Fruit fly (Drosophila melanogaster) whole organism, pupa: ENCODE results near the gene Hacd1.

Experiments
- CG10348 ChIP-seq: fragments of 200-800 bp; sonication (Bioruptor generic); IDR thresholded peaks from 2 replicates; pipeline ENCODE4 v1.3.6; 2022; ENCODE audit warnings: missing biosample characterization, missing genetic modification characterization
- CG12605 ChIP-seq: fragments of 200-800 bp; sonication (Bioruptor generic); IDR thresholded peaks from 2 replicates; pipeline ENCODE4 v1.3.6; 2022; ENCODE audit warnings: missing biosample characterization, missing genetic modification characterization
- CG13204 ChIP-seq: fragments of 200-800 bp; sonication (Bioruptor generic); optimal IDR thresholded peaks from 2 replicates; lab custom pipeline; 2018; ENCODE audit warnings: missing biosample characterization, mild to moderate bottlenecking, missing genetic modification characterization, moderate library complexity
- CG14655 ChIP-seq: fragments of 200-800 bp; sonication (Bioruptor generic); optimal IDR thresholded peaks from 3 replicates; lab custom pipeline; 2017; ENCODE audit warnings: mild to moderate bottlenecking, missing biosample characterization, missing genetic modification reagents, missing genetic modification characterization
- CG15710 ChIP-seq: fragments of 200-800 bp; sonication (Bioruptor generic); optimal IDR thresholded peaks from 2 replicates; lab custom pipeline; 2018; ENCODE audit warnings: missing biosample characterization, mild to moderate bottlenecking, missing genetic modification characterization, moderate library complexity
- CG17806 ChIP-seq: fragments of 200-800 bp; sonication (Bioruptor generic); optimal IDR thresholded peaks from 2 replicates; lab custom pipeline; 2018; ENCODE audit warnings: missing biosample characterization, mild to moderate bottlenecking, missing genetic modification characterization, moderate library complexity
- CG32121 ChIP-seq: fragments of 200-800 bp; sonication (Bioruptor generic); IDR thresholded peaks from 2 replicates; pipeline ENCODE4 v1.3.6; 2022; ENCODE audit warnings: missing biosample characterization, missing genetic modification characterization
- CG34367 ChIP-seq: fragments of 200-800 bp; sonication (Bioruptor generic); optimal IDR thresholded peaks from 2 replicates; lab custom pipeline; 2018; ENCODE audit warnings: missing biosample characterization, mild to moderate bottlenecking, missing genetic modification characterization
- CG4496 ChIP-seq: fragments of 200-800 bp; sonication (Bioruptor generic); IDR thresholded peaks from 3 replicates; pipeline ENCODE4 v1.3.6; 2022; ENCODE audit warnings: missing biosample characterization, missing genetic modification characterization
- CG8159 ChIP-seq: fragments of 200-800 bp; sonication (Bioruptor generic); optimal IDR thresholded peaks from 3 replicates; lab custom pipeline; 2018; ENCODE audit warnings: missing biosample characterization, mild to moderate bottlenecking, missing genetic modification characterization, moderate library complexity
- CG8301 ChIP-seq: fragments of 200-800 bp; sonication (Bioruptor generic); optimal IDR thresholded peaks from 2 replicates; lab custom pipeline; 2018; ENCODE audit warnings: missing biosample characterization, mild to moderate bottlenecking, missing genetic modification characterization
- CG9948 ChIP-seq: fragments of 200-800 bp; sonication (Bioruptor generic); optimal IDR thresholded peaks from 2 replicates; lab custom pipeline; 2018; ENCODE audit warnings: missing biosample characterization, mild to moderate bottlenecking, missing genetic modification characterization, moderate library complexity
- D1 ChIP-seq: fragments of 200-800 bp; sonication (Bioruptor generic); optimal IDR thresholded peaks from 2 replicates; lab custom pipeline; 2018; ENCODE audit warnings: missing biosample characterization, mild to moderate bottlenecking, missing genetic modification characterization, moderate library complexity
- EcR ChIP-seq: fragments of 200-800 bp; sonication (Bioruptor generic); optimal IDR thresholded peaks from 3 replicates; lab custom pipeline; 2019; ENCODE audit warnings: missing biosample characterization, missing genetic modification characterization, mild to moderate bottlenecking, moderate library complexity, missing genetic modification reagents
- Ets98B ChIP-seq: fragments of 200-800 bp; sonication (Bioruptor generic); IDR thresholded peaks from 2 replicates; pipeline ENCODE4 v1.3.6; 2022; ENCODE audit warnings: missing biosample characterization, missing genetic modification characterization
- Pif1A ChIP-seq: fragments of 200-800 bp; sonication (Bioruptor generic); optimal IDR thresholded peaks from 3 replicates; lab custom pipeline; 2016; ENCODE audit warnings: missing biosample characterization, missing genetic modification characterization
- Pif1B ChIP-seq: fragments of 200-800 bp; sonication (Bioruptor generic); optimal IDR thresholded peaks from 3 replicates; lab custom pipeline; 2016; ENCODE audit warnings: missing biosample characterization, missing genetic modification characterization
- Snoo ChIP-seq: fragments of 200-800 bp; sonication (Bioruptor generic); optimal IDR thresholded peaks from 3 replicates; lab custom pipeline; 2017; ENCODE audit warnings: missing biosample characterization, mild to moderate bottlenecking, missing genetic modification characterization, inconsistent platforms
- fd96Ca ChIP-seq: fragments of 200-800 bp; sonication (Bioruptor generic); IDR thresholded peaks from 3 replicates; pipeline ENCODE4 v1.3.6; 2022; ENCODE audit warnings: missing biosample characterization, missing genetic modification characterization
- gl ChIP-seq: fragments of 200-800 bp; sonication (Bioruptor generic); optimal IDR thresholded peaks from 2 replicates; lab custom pipeline; 2018; ENCODE audit warnings: missing biosample characterization, mild to moderate bottlenecking, missing genetic modification characterization
- rn ChIP-seq: fragments of 200-800 bp; sonication (Bioruptor generic); IDR thresholded peaks from 2 replicates; pipeline ENCODE4 v1.3.6; 2022; ENCODE audit warnings: missing biosample characterization, missing genetic modification characterization

Gene Hacd1

DNA sequence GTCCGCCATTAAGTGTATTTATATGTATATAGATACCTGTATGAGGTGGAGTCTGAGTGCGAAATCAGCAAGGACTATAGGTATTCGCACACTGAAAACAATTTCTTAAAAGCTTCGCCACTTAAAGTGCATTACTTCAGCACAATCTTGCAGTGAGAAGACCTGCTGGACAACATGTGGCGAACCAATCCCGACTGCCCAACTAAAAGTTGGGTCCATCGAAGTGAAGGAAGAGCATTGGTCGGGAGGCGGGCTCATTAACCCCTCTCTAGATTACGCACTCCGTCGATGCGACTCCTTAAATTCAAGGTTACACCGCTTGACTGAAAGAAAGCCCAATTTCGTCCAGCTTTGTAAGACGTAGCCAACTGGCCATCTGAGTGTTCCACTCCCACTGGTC lies 11.2 kb upstream of the Hacd1 start:
- TF ChIP-seq fd96Ca (no peak), Snoo (tag; lab: Kevin White, UChicago) (no peak), gl (tag; lab: Kevin White, UChicago) (no peak), CG13204 (no peak), CG32121 (GFP tag; lab: Robert Waterston, UW) (no peak), CG12605 (GFP tag; lab: Robert Waterston, UW) (no peak), D1 (tag; lab: Kevin White, UChicago) (no peak), CG4496 (GFP tag; lab: Robert Waterston, UW) (no peak), Pif1B (GFP tag; lab: Kevin White, UChicago) (peak; percentile 0), Ets98B (GFP tag; lab: Robert Waterston, UW) (no peak), EcR (GFP tag; lab: Kevin White, UChicago) (no peak), CG14655 (GFP tag; lab: Kevin White, UChicago) (no peak), CG8159 (tag; lab: Kevin White, UChicago) (peak; percentile 57), Pif1A (GFP tag; lab: Kevin White, UChicago) (no peak), rn (GFP tag; lab: Robert Waterston, UW) (no peak), CG9948 (tag; lab: Kevin White, UChicago) (peak; percentile 31), CG10348 (GFP tag; lab: Robert Waterston, UW) (no peak), CG8301 (tag; lab: Kevin White, UChicago) (no peak), CG17806 (tag; lab: Kevin White, UChicago) (peak; percentile 34), CG15710 (tag; lab: Kevin White, UChicago) (peak; percentile 37), CG34367 (tag; lab: Kevin White, UChicago) (peak; percentile 10)

DNA sequence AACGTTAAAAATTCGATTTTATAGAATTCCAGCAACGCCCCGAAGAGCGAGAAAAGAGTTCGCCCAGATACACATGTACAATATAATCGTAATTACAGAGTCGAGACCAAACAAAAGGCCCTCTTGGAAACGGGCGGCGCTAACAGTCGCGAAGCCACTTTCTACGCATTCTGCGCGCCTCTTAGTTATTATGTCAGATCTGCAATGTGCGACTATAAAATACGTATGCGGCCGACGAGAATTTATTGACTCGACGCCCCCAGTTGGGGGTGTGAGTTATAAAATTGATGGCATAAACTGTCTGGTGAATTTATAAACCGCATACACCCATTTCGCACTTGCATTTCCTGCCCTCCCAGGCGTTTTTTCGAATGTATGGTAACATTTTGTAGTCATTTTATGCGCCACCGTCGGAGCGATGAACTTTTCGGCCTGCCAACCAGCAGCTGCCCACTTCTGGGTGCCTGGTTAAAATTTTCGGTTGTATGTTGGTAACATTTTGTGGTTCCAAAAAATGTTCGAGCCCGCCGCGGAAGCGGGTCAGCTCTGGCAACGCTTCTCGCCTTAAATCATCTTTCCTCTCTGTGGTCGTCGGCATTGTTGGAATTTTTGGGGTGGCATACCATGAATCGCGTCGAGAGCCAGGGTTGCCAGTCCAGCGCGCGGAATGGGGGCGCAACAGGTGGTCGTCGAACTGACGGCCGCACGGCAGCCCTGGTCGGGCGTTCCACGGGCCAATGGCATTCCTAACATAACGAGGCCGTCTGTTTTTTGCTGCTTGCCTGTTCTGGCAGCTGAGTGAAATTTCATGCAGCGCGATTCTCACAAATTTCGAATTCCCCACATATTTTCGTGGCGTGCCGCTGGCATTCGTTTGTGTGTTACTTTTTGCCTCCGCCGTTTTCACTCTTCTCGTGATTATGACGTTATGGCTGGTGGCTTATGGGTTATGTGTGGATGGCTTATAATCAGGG lies 9.9 kb upstream of the Hacd1 start:
- TF ChIP-seq CG32121 (GFP tag; lab: Robert Waterston, UW), result no peak
- peak; percentile 100 for TF ChIP-seq EcR (GFP tag; lab: Kevin White, UChicago)
- peak; percentile 35 for TF ChIP-seq CG9948 (tag; lab: Kevin White, UChicago)
- TF ChIP-seq CG34367 (tag; lab: Kevin White, UChicago), result peak; percentile 13
- TF ChIP-seq CG13204, result peak; percentile 96
- peak; percentile 58 for TF ChIP-seq CG8301 (tag; lab: Kevin White, UChicago)
- peak; percentile 54 for TF ChIP-seq CG15710 (tag; lab: Kevin White, UChicago)
- no peak for TF ChIP-seq D1 (tag; lab: Kevin White, UChicago)
- TF ChIP-seq fd96Ca, result no peak
- peak; percentile 48 for TF ChIP-seq gl (tag; lab: Kevin White, UChicago)
- TF ChIP-seq CG8159 (tag; lab: Kevin White, UChicago), result peak; percentile 64
- TF ChIP-seq Snoo (tag; lab: Kevin White, UChicago), result peak; percentile 66
- peak; percentile 67 for TF ChIP-seq CG14655 (GFP tag; lab: Kevin White, UChicago)
- peak; percentile 73 for TF ChIP-seq Pif1B (GFP tag; lab: Kevin White, UChicago)
- no peak for TF ChIP-seq Ets98B (GFP tag; lab: Robert Waterston, UW)
- peak; percentile 51 for TF ChIP-seq CG17806 (tag; lab: Kevin White, UChicago)
- no peak for TF ChIP-seq CG12605 (GFP tag; lab: Robert Waterston, UW)

DNA sequence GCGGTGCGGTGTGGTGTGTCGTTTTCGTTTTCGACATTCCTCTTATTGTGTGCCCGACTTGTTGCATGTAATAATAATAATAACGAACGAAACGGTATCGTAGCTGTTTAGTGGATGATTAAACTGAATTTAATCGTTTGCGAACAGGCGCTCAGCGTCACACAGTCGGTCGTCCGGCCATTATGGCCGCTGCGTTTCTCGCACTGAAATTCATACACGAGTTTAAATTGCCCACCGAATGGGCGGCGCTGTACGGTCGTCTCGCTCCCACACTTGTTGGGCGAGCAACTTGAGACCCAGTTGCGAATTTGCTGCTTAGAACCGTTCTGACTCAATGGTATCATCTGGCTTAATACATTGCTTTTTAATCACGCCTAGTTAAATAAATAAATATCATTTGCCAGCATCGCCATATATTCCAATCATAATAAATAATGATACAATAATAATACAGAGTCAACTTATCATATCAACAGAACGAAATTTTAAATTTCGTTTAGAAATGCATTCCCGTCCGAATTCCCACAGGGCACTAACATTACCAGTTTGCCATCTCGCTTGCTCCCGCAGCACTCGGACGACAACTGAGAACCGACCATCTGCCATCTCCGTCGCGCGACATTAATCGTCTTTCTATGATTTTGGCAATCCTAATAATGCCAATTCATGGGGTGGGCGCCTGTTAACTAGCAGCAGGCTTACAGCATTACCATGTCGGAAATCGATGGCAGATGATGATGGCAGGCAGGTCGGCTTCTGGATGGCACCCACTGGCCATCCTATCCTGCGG lies 9.0 kb upstream of the Hacd1 start:
- TF ChIP-seq EcR (GFP tag; lab: Kevin White, UChicago) (no peak), CG32121 (GFP tag; lab: Robert Waterston, UW) (no peak), D1 (tag; lab: Kevin White, UChicago) (no peak), CG15710 (tag; lab: Kevin White, UChicago) (peak; percentile 93), rn (GFP tag; lab: Robert Waterston, UW) (no peak), fd96Ca (no peak), CG4496 (GFP tag; lab: Robert Waterston, UW) (no peak), CG8159 (tag; lab: Kevin White, UChicago) (peak; percentile 96), CG34367 (tag; lab: Kevin White, UChicago) (peak; percentile 90), CG17806 (tag; lab: Kevin White, UChicago) (peak; percentile 90), gl (tag; lab: Kevin White, UChicago) (peak; percentile 82), Snoo (tag; lab: Kevin White, UChicago) (peak; percentile 93), CG13204 (peak; percentile 71), Ets98B (GFP tag; lab: Robert Waterston, UW) (no peak), CG14655 (GFP tag; lab: Kevin White, UChicago) (peak; percentile 92), CG9948 (tag; lab: Kevin White, UChicago) (peak; percentile 92), CG8301 (tag; lab: Kevin White, UChicago) (peak; percentile 93), Pif1B (GFP tag; lab: Kevin White, UChicago) (peak; percentile 81), Pif1A (GFP tag; lab: Kevin White, UChicago) (peak; percentile 90), CG10348 (GFP tag; lab: Robert Waterston, UW) (no peak), CG12605 (GFP tag; lab: Robert Waterston, UW) (no peak)
